Fruit fly (Drosophila melanogaster) whole organism, embryonic: ENCODE data around the gene mrva.

Experiments
- Ada2b ChIP-seq: fragments of 200-800 bp; sonication (Bioruptor generic); IDR thresholded peaks from 2 replicates; pipeline ENCODE4 v1.3.6; 2022; ENCODE audit warnings: missing biosample characterization, missing genetic modification characterization
- Adf1 ChIP-seq: fragments of 200-800 bp; sonication (Bioruptor generic); IDR thresholded peaks from 2 replicates; pipeline ENCODE4 v1.3.6; 2022; ENCODE audit warnings: missing biosample characterization, missing genetic modification characterization
- B-H1 ChIP-seq: fragments of 200-800 bp; sonication (Bioruptor generic); IDR thresholded peaks from 3 replicates; pipeline ENCODE4 v1.3.6; 2022; ENCODE audit warnings: missing biosample characterization, missing genetic modification characterization
- CG10147 ChIP-seq: fragments of 200-800 bp; sonication (Bioruptor generic); optimal IDR thresholded peaks from 2 replicates; lab custom pipeline; 2019; ENCODE audit warnings: missing biosample characterization, mild to moderate bottlenecking, missing genetic modification characterization, moderate library complexity
- CG13424 ChIP-seq: fragments of 200-800 bp; sonication (Bioruptor generic); optimal IDR thresholded peaks from 2 replicates; lab custom pipeline; 2019; ENCODE audit warnings: missing biosample characterization, mild to moderate bottlenecking, missing genetic modification characterization, moderate library complexity
- CG15073 ChIP-seq: fragments of 200-800 bp; sonication (Bioruptor generic); optimal IDR thresholded peaks from 2 replicates; lab custom pipeline; 2016; ENCODE audit warnings: missing biosample characterization, missing genetic modification characterization
- CG1529 ChIP-seq: fragments of 200-800 bp; sonication (Bioruptor generic); optimal IDR thresholded peaks from 3 replicates; lab custom pipeline; 2018; ENCODE audit warnings: missing biosample characterization, missing genetic modification characterization
- CG17186 ChIP-seq: fragments of 200-800 bp; sonication (Bioruptor generic); optimal IDR thresholded peaks from 3 replicates; lab custom pipeline; 2017; ENCODE audit warnings: missing biosample characterization, missing genetic modification reagents, missing genetic modification characterization
- CG17568 ChIP-seq: fragments of 200-800 bp; sonication (Bioruptor generic); optimal IDR thresholded peaks from 2 replicates; lab custom pipeline; 2018; ENCODE audit warnings: missing biosample characterization, mild to moderate bottlenecking, missing genetic modification characterization, moderate library complexity
- CG2678 ChIP-seq: fragments of 200-800 bp; sonication (Bioruptor generic); optimal IDR thresholded peaks from 3 replicates; lab custom pipeline; 2019; ENCODE audit warnings: missing biosample characterization, mild to moderate bottlenecking, missing genetic modification characterization, moderate library complexity
- CG31388 ChIP-seq: fragments of 200-800 bp; sonication (Bioruptor generic); optimal IDR thresholded peaks from 2 replicates; lab custom pipeline; 2016; ENCODE audit warnings: missing biosample characterization, missing genetic modification characterization
- CG5953 ChIP-seq: fragments of 200-800 bp; sonication (Bioruptor generic); IDR thresholded peaks from 2 replicates; pipeline ENCODE4 v1.3.6; 2022; ENCODE audit warnings: missing biosample characterization, missing genetic modification characterization
- CG6272 ChIP-seq: fragments of 200-800 bp; sonication (Bioruptor generic); IDR thresholded peaks from 2 replicates; pipeline ENCODE4 v1.3.6; 2022; ENCODE audit warnings: missing biosample characterization, missing genetic modification characterization
- CG7928 ChIP-seq: fragments of 200-800 bp; sonication (Bioruptor generic); optimal IDR thresholded peaks from 2 replicates; lab custom pipeline; 2017; ENCODE audit warnings: missing biosample characterization, mild to moderate bottlenecking, missing genetic modification characterization
- CG8388 ChIP-seq: fragments of 200-800 bp; sonication (Bioruptor generic); optimal IDR thresholded peaks from 2 replicates; lab custom pipeline; 2019; ENCODE audit warnings: missing biosample characterization, mild to moderate bottlenecking, missing genetic modification characterization, moderate library complexity
- CG8765 ChIP-seq: fragments of 200-800 bp; sonication (Bioruptor generic); IDR thresholded peaks from 2 replicates; pipeline ENCODE4 v1.3.6; 2022; ENCODE audit warnings: missing biosample characterization, missing genetic modification characterization
- CG9817 ChIP-seq: fragments of 200-800 bp; sonication (Bioruptor generic); optimal IDR thresholded peaks from 2 replicates; lab custom pipeline; 2018; ENCODE audit warnings: missing biosample characterization, mild to moderate bottlenecking, missing genetic modification characterization, moderate library complexity
- CrebB ChIP-seq: fragments of 200-800 bp; sonication (Bioruptor generic); optimal IDR thresholded peaks from 3 replicates; lab custom pipeline; 2018; ENCODE audit warnings: missing biosample characterization, mild to moderate bottlenecking, missing genetic modification characterization
- D19B ChIP-seq: fragments of 200-800 bp; sonication (Bioruptor generic); optimal IDR thresholded peaks from 2 replicates; lab custom pipeline; 2017; ENCODE audit warnings: missing biosample characterization, mild to moderate bottlenecking, missing genetic modification characterization
- Dek ChIP-seq: fragments of 200-800 bp; sonication (Bioruptor generic); optimal IDR thresholded peaks from 3 replicates; lab custom pipeline; 2019; ENCODE audit warnings: missing biosample characterization, mild to moderate bottlenecking, missing genetic modification characterization, moderate library complexity
- E2f2 ChIP-seq: fragments of 200-800 bp; sonication (Bioruptor generic); IDR thresholded peaks from 2 replicates; pipeline ENCODE4 v1.3.6; 2022; ENCODE audit warnings: missing biosample characterization, missing genetic modification characterization
- HLH4C ChIP-seq: fragments of 200-800 bp; sonication (Bioruptor generic); IDR thresholded peaks from 3 replicates; pipeline ENCODE4 v1.3.6; 2022; ENCODE audit warnings: missing biosample characterization, missing genetic modification characterization; ENCODE audit not compliant: partially characterized antibody
- HmgZ ChIP-seq: fragments of 200-800 bp; sonication (Bioruptor generic); optimal IDR thresholded peaks from 2 replicates; lab custom pipeline; 2018; ENCODE audit warnings: missing biosample characterization, mild to moderate bottlenecking, missing genetic modification characterization
- Hmr ChIP-seq: fragments of 200-800 bp; sonication (Bioruptor generic); optimal IDR thresholded peaks from 3 replicates; lab custom pipeline; 2017; ENCODE audit warnings: mild to moderate bottlenecking, missing biosample characterization, missing genetic modification reagents, missing genetic modification characterization
- Mrtf ChIP-seq: fragments of 200-800 bp; sonication (Bioruptor generic); IDR thresholded peaks from 3 replicates; pipeline ENCODE4 v1.3.6; 2022; ENCODE audit warnings: missing biosample characterization, missing genetic modification characterization
- Poxn ChIP-seq: fragments of 200-800 bp; sonication (Bioruptor generic); IDR thresholded peaks from 2 replicates; pipeline ENCODE4 v1.3.6; 2022; ENCODE audit warnings: missing biosample characterization, missing genetic modification characterization
- Scr ChIP-seq: fragments of 200-800 bp; sonication (Bioruptor generic); IDR thresholded peaks from 2 replicates; pipeline ENCODE4 v1.3.6; 2022; ENCODE audit warnings: missing biosample characterization, missing genetic modification characterization; ENCODE audit not compliant: partially characterized antibody
- Six4 ChIP-seq: fragments of 200-800 bp; sonication (Bioruptor generic); optimal IDR thresholded peaks from 2 replicates; lab custom pipeline; 2016; ENCODE audit warnings: missing biosample characterization, missing genetic modification characterization
- Xrp1 ChIP-seq: fragments of 200-800 bp; sonication (Bioruptor generic); IDR thresholded peaks from 2 replicates; pipeline ENCODE4 v1.3.6; 2022; ENCODE audit warnings: missing biosample characterization, missing genetic modification characterization
- ab ChIP-seq: fragments of 200-800 bp; sonication (Bioruptor generic); optimal IDR thresholded peaks from 2 replicates; lab custom pipeline; 2016; ENCODE audit warnings: missing biosample characterization, missing genetic modification characterization
- ase ChIP-seq: fragments of 200-800 bp; sonication (Bioruptor generic); IDR thresholded peaks from 3 replicates; pipeline ENCODE4 v1.3.6; 2022; ENCODE audit warnings: missing biosample characterization, missing genetic modification characterization
- bigmax ChIP-seq: fragments of 200-800 bp; sonication (Bioruptor generic); optimal IDR thresholded peaks from 2 replicates; lab custom pipeline; 2018; ENCODE audit warnings: missing biosample characterization, mild to moderate bottlenecking, missing genetic modification characterization
- btn ChIP-seq: fragments of 200-800 bp; sonication (Bioruptor generic); optimal IDR thresholded peaks from 2 replicates; lab custom pipeline; 2016; ENCODE audit warnings: missing biosample characterization, missing genetic modification characterization
- crc ChIP-seq: fragments of 200-800 bp; sonication (Bioruptor generic); optimal IDR thresholded peaks from 2 replicates; lab custom pipeline; 2016; ENCODE audit warnings: missing biosample characterization, missing genetic modification characterization
- crp ChIP-seq, 2 experiments: fragments of 200-800 bp; sonication (Bioruptor generic); optimal IDR thresholded peaks; 2 replicates in 1 of 2; 3 replicates in 1 of 2; lab custom pipeline; 2017; ENCODE audit warnings: missing biosample characterization in 2 of 2, missing genetic modification characterization in 2 of 2, mild to moderate bottlenecking in 1 of 2, moderate library complexity in 1 of 2
- dysf ChIP-seq: fragments of 200-800 bp; sonication (Bioruptor generic); IDR thresholded peaks from 3 replicates; pipeline ENCODE4 v1.3.6; 2022; ENCODE audit warnings: missing biosample characterization, missing genetic modification characterization
- emc ChIP-seq: fragments of 200-800 bp; sonication (Bioruptor generic); optimal IDR thresholded peaks from 2 replicates; lab custom pipeline; 2016; ENCODE audit warnings: missing biosample characterization, missing genetic modification characterization
- gsb-n ChIP-seq: fragments of 200-800 bp; sonication (Bioruptor generic); optimal IDR thresholded peaks from 3 replicates; lab custom pipeline; 2018; ENCODE audit warnings: missing biosample characterization, mild to moderate bottlenecking, missing genetic modification characterization
- her ChIP-seq: fragments of 200-800 bp; sonication (Bioruptor generic); optimal IDR thresholded peaks from 2 replicates; lab custom pipeline; 2016; ENCODE audit warnings: missing biosample characterization, missing genetic modification characterization
- klu ChIP-seq: fragments of 200-800 bp; sonication (Bioruptor generic); IDR thresholded peaks from 2 replicates; pipeline ENCODE4 v1.3.6; 2022; ENCODE audit warnings: missing biosample characterization, missing genetic modification characterization
- luna ChIP-seq: fragments of 200-800 bp; sonication (Bioruptor generic); optimal IDR thresholded peaks from 2 replicates; lab custom pipeline; 2016; ENCODE audit warnings: missing biosample characterization, missing genetic modification characterization
- nmo ChIP-seq: fragments of 200-800 bp; sonication (Bioruptor generic); optimal IDR thresholded peaks from 2 replicates; lab custom pipeline; 2018; ENCODE audit warnings: missing biosample characterization, mild to moderate bottlenecking, missing genetic modification characterization, moderate library complexity
- pzg ChIP-seq: fragments of 200-800 bp; sonication (Bioruptor generic); optimal IDR thresholded peaks from 3 replicates; lab custom pipeline; 2018; ENCODE audit warnings: missing biosample characterization, mild to moderate bottlenecking, missing genetic modification characterization, moderate library complexity
- ro ChIP-seq: fragments of 200-800 bp; sonication (Bioruptor generic); IDR thresholded peaks from 2 replicates; pipeline ENCODE4 v1.3.6; 2022; ENCODE audit warnings: missing biosample characterization, missing genetic modification characterization
- sens ChIP-seq: fragments of 200-800 bp; sonication (Bioruptor generic); peaks from one replicate; lab custom pipeline; 2016; ENCODE audit warnings: missing biosample characterization, missing genetic modification characterization
- sob ChIP-seq: fragments of 200-800 bp; sonication (Bioruptor generic); IDR thresholded peaks from 2 replicates; pipeline ENCODE4 v1.3.6; 2022; ENCODE audit warnings: missing biosample characterization, missing genetic modification characterization
- tup ChIP-seq: fragments of 200-800 bp; sonication (Bioruptor generic); optimal IDR thresholded peaks from 2 replicates; lab custom pipeline; 2016; ENCODE audit warnings: missing biosample characterization, mild to moderate bottlenecking, missing genetic modification characterization, moderate library complexity
- zfh1 ChIP-seq: fragments of 200-800 bp; sonication (Bioruptor generic); IDR thresholded peaks from 3 replicates; pipeline ENCODE4 v1.3.6; 2022; ENCODE audit warnings: missing biosample characterization, missing genetic modification characterization

Gene mrva

DNA sequence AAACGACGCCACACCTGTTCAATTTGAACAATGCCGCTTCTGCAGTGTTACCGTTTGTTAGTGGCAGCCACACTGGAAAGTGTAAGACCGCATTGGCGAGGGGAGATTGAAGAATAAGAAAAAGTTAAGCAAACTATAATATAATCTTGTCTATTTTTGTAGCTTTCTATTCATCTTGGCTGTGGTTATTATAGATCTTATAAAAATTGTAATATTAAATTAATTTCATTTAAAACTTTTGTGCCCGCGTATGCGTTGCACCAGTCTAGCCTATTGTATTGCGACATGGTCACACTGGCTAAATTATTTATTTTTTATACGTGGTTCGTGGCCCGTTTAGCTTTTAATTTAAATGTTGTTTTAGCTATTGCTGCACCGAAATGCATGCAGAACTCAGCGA, 5.3 kb downstream of the mrva start, which contains the start of the genes RhoGEF4 and Rint1 (continued):
- peak; percentile 34; the same call in 1 of the 2 replicates for TF ChIP-seq ro (GFP tag; lab: Robert Waterston, UW)
- peak; percentile 23 for TF ChIP-seq CG1529 (GFP tag; lab: Kevin White, UChicago)
- TF ChIP-seq CG5953 (GFP tag; lab: Robert Waterston, UW) = 0 out of 2 replicates have a peak, but pooled peaks have one; percentile 7
- peak; percentile 70 for TF ChIP-seq Ada2b (GFP tag; lab: Robert Waterston, UW)
- peak; percentile 78 for TF ChIP-seq sob (GFP tag; lab: Robert Waterston, UW)
- peak; percentile 36; the same call in 2 of the 3 replicates for TF ChIP-seq B-H1
- TF ChIP-seq ab (GFP tag; lab: Kevin White, UChicago) = peak; percentile 22
- peak; percentile 48; the same call in 1 of the 2 replicates for TF ChIP-seq klu (GFP tag; lab: Robert Waterston, UW)
- TF ChIP-seq D19B (GFP tag; lab: Kevin White, UChicago) = no peak
- peak; percentile 85 for TF ChIP-seq zfh1 (GFP tag; lab: Robert Waterston, UW)
- TF ChIP-seq gsb-n = no peak
- TF ChIP-seq Scr = peak; percentile 21; the same call in 1 of the 2 replicates
- TF ChIP-seq CG17568 = no peak
- peak; percentile 60 for TF ChIP-seq tup (GFP tag; lab: Kevin White, UChicago)
- TF ChIP-seq CG13424 (tag; lab: Kevin White, UChicago) = peak; percentile 75
- peak; percentile 84 for TF ChIP-seq nmo (GFP tag; lab: Kevin White, UChicago)
- no peak for TF ChIP-seq luna (GFP tag; lab: Kevin White, UChicago)
- TF ChIP-seq Poxn (GFP tag; lab: Robert Waterston, UW) = no peak
- TF ChIP-seq Six4 = peak; percentile 28
- TF ChIP-seq btn (GFP tag; lab: Kevin White, UChicago) = no peak
- TF ChIP-seq E2f2 (GFP tag; lab: Robert Waterston, UW) = peak; percentile 97
- peak; percentile 75 for TF ChIP-seq Dek
- TF ChIP-seq Adf1 (GFP tag; lab: Robert Waterston, UW) = peak; percentile 60
- TF ChIP-seq HLH4C (GFP tag; lab: Robert Waterston, UW) = no peak
- no peak for TF ChIP-seq crc (GFP tag; lab: Kevin White, UChicago)
- peak; percentile 79 for TF ChIP-seq dysf (GFP tag; lab: Robert Waterston, UW)
- TF ChIP-seq CG17186 (GFP tag; lab: Kevin White, UChicago) = peak; percentile 78
- 0 out of 3 replicates have a peak, but pooled peaks have one; percentile 36 for TF ChIP-seq Mrtf (GFP tag; lab: Robert Waterston, UW)
- peak; percentile 80 for TF ChIP-seq pzg
- TF ChIP-seq Xrp1 (GFP tag; lab: Robert Waterston, UW) = peak; percentile 72
- peak; percentile 62 for TF ChIP-seq CG8388 (GFP tag; lab: Kevin White, UChicago)
- TF ChIP-seq CG2678 = no peak
- TF ChIP-seq CG31388 (GFP tag; lab: Kevin White, UChicago) = peak; percentile 28

DNA sequence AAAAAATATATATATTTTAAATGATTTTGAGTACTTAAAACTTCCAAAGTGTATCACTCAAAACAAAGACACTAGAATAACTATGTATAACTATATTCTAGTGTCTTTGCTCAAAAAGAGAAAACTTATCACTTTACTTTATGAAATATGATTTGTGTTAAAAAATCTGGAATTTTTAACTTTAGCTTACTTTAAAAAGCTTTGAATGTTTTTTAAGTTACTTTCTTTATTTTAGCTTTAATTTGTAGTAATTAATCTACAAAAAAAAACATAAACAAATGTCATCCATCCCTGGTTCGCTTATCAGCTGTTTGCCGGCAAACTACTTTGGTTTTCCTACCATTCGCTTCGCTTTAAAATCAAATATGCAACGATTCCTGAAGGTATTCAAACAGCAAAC, 8.9 kb downstream of the mrva start, which contains the start of gene CG8607:
Gene CG8607 (plus strand): TSS at position 301 of the 400 bp plus-strand sequence.
- TF ChIP-seq CG8765 (GFP tag; lab: Robert Waterston, UW) (no peak), CG7928 (GFP tag; lab: Kevin White, UChicago) (peak; percentile 21), CG6272 (GFP tag; lab: Robert Waterston, UW) (no peak), emc (GFP tag; lab: Kevin White, UChicago) (no peak), sens (GFP tag; lab: Kevin White, UChicago) (peak; percentile 15), ase (no peak), CrebB (no peak), CG9817 (tag; lab: Kevin White, UChicago) (no peak), CG10147 (GFP tag; lab: Kevin White, UChicago) (no peak), her (GFP tag; lab: Kevin White, UChicago) (no peak), HmgZ (tag; lab: Kevin White, UChicago) (no peak), CG15073 (GFP tag; lab: Kevin White, UChicago) (no peak), Hmr (GFP tag; lab: Kevin White, UChicago) (no peak), bigmax (GFP tag; lab: Kevin White, UChicago) (no peak), crp (GFP tag; optimal IDR thresholded peaks at IDR 0.05; lab: Kevin White, UChicago) (peak in 1 of 2 experiments; percentile 57)
